Worm (Caenorhabditis elegans) whole organism, mixed stage, embryonic: Measurements from ENCODE around the gene lec-2.

Experiments used
- lsy-2 ChIP-seq: fragments of 150-350 bp; optimal IDR thresholded peaks from 2 replicates; lab custom pipeline; 2014; ENCODE audit warnings: missing biosample characterization, missing genetic modification characterization
- nhr-237 ChIP-seq: fragments of 150-350 bp; optimal IDR thresholded peaks from 2 replicates; lab custom pipeline; 2014; ENCODE audit warnings: missing biosample characterization, missing genetic modification characterization
- nhr-28 ChIP-seq: fragments of 150-350 bp; optimal IDR thresholded peaks from 2 replicates; lab custom pipeline; 2014; ENCODE audit warnings: missing biosample characterization, missing genetic modification characterization
- pha-4 ChIP-seq: fragments of 150-350 bp; optimal IDR thresholded peaks from 2 replicates; lab custom pipeline; 2018; ENCODE audit warnings: missing biosample characterization, missing genetic modification reagents, missing genetic modification characterization
- snpc-4 ChIP-seq: fragments of 150-350 bp; optimal IDR thresholded peaks from 2 replicates; lab custom pipeline; 2014; ENCODE audit warnings: missing biosample characterization, missing genetic modification characterization
- sptf-1 ChIP-seq: sonication (generic microtip); optimal IDR thresholded peaks from 2 replicates; lab custom pipeline; 2017; ENCODE audit warnings: mild to moderate bottlenecking, missing genetic modification characterization, moderate library complexity, missing compliant biosample characterization
- unc-39 ChIP-seq: fragments of 150-350 bp; optimal IDR thresholded peaks from 2 replicates; lab custom pipeline; 2014; ENCODE audit warnings: missing biosample characterization, missing genetic modification characterization
- unc-62 ChIP-seq: fragments of 150-350 bp; optimal IDR thresholded peaks from 2 replicates; lab custom pipeline; 2014; ENCODE audit warnings: missing biosample characterization, missing genetic modification reagents, missing genetic modification characterization

ce11 chrII:9974210-9974609 lies 41.8 kb downstream of the lec-2 start:
- TF ChIP-seq nhr-28 (no peak), pha-4 (tag; lab: Kevin White, UChicago) (no peak), nhr-237 (tag; lab: Kevin White, UChicago) (no peak), sptf-1 (no peak), unc-39 (tag; lab: Kevin White, UChicago) (no peak), lsy-2 (no peak), snpc-4 (tag; lab: Kevin White, UChicago) (no peak), unc-62 (GFP tag; lab: Kevin White, UChicago) (no peak)
